Fruit fly (Drosophila melanogaster): ENCODE results near the gene Skp2.

Skp2 gene

dm6 chr3R:4319507-4320138 is 17.9 kb downstream of the Skp2 start, which contains the start of gene CG9795 (continued):
- no peak for TF ChIP-seq sens-2 (GFP tag; IDR thresholded peaks at IDR 0.05)
- TF ChIP-seq trh (GFP tag; optimal IDR thresholded peaks at IDR 0.05), result no peak
- no peak for TF ChIP-seq PHDP (tag; optimal IDR thresholded peaks at IDR 0.05)
- TF ChIP-seq CG11560 (tag; IDR thresholded peaks at IDR 0.05), result peak; percentile 97
- peak; percentile 41 for TF ChIP-seq CG2712 (tag; optimal IDR thresholded peaks at IDR 0.05)
- no peak for TF ChIP-seq sqz (GFP tag; optimal IDR thresholded peaks at IDR 0.05)
- no peak for TF ChIP-seq CG17612 (GFP tag; IDR thresholded peaks at IDR 0.05)
- TF ChIP-seq CG4820 (GFP tag; optimal IDR thresholded peaks at IDR 0.05), result no peak
- no peak for TF ChIP-seq CG11723 (GFP tag; optimal IDR thresholded peaks at IDR 0.05)
- TF ChIP-seq Atf-2 (GFP tag; optimal IDR thresholded peaks at IDR 0.05), result no peak
- peak; percentile 41 for TF ChIP-seq wek (GFP tag; optimal IDR thresholded peaks at IDR 0.05)
- TF ChIP-seq CG1024 (GFP tag; IDR thresholded peaks at IDR 0.05), result no peak
- TF ChIP-seq fu2 (GFP tag; optimal IDR thresholded peaks at IDR 0.05), result peak; percentile 3
- TF ChIP-seq CG13424 (tag; optimal IDR thresholded peaks at IDR 0.05), result no peak
- TF ChIP-seq fd3F (GFP tag; optimal IDR thresholded peaks at IDR 0.05), result no peak
- peak; percentile 38 for TF ChIP-seq CG10267 (tag; optimal IDR thresholded peaks at IDR 0.05)
- TF ChIP-seq dysf (GFP tag; IDR thresholded peaks at IDR 0.05), result no peak; the same call in 2 of the 3 replicates
- peak; percentile 41; the same call in 1 of the 2 replicates for TF ChIP-seq ssp (GFP tag; IDR thresholded peaks at IDR 0.05)
- TF ChIP-seq br (optimal IDR thresholded peaks at IDR 0.05), result no peak
- no peak for TF ChIP-seq CG4328 (GFP tag; optimal IDR thresholded peaks at IDR 0.05)
- no peak for TF ChIP-seq dmrt99B (tag; optimal IDR thresholded peaks at IDR 0.05)
- TF ChIP-seq Xbp1 (GFP tag; optimal IDR thresholded peaks at IDR 0.05), result peak; percentile 16
- peak; percentile 54 for TF ChIP-seq CrebB (tag; optimal IDR thresholded peaks at IDR 0.05)
- TF ChIP-seq CG7745 (tag; optimal IDR thresholded peaks at IDR 0.05), result peak; percentile 54
- TF ChIP-seq gem (tag; optimal IDR thresholded peaks at IDR 0.05), result no peak
- TF ChIP-seq dm (GFP tag; optimal IDR thresholded peaks at IDR 0.05), result peak; percentile 39
- TF ChIP-seq eyg (GFP tag; optimal IDR thresholded peaks at IDR 0.05), result no peak
- TF ChIP-seq B-H2 (GFP tag; optimal IDR thresholded peaks at IDR 0.05), result peak; percentile 26
- no peak for TF ChIP-seq jigr1 (GFP tag; IDR thresholded peaks at IDR 0.05)
- no peak for TF ChIP-seq nau (GFP tag; optimal IDR thresholded peaks at IDR 0.05)
- no peak for TF ChIP-seq CG9876 (GFP tag; optimal IDR thresholded peaks at IDR 0.05)
- TF ChIP-seq CG8478 (optimal IDR thresholded peaks at IDR 0.05), result no peak
- TF ChIP-seq sr (GFP tag; IDR thresholded peaks at IDR 0.05), result no peak
- TF ChIP-seq H15 (GFP tag; IDR thresholded peaks at IDR 0.05), result no peak
- TF ChIP-seq Fer1 (GFP tag; optimal IDR thresholded peaks at IDR 0.05), result peak; percentile 64
- no peak for TF ChIP-seq fd64A (GFP tag; optimal IDR thresholded peaks at IDR 0.05)
- TF ChIP-seq knrl (GFP tag; IDR thresholded peaks at IDR 0.05; ENCODE audit: partially characterized antibody), result peak; percentile 79
- no peak for TF ChIP-seq klu (GFP tag; IDR thresholded peaks at IDR 0.05)
- peak; percentile 7 for TF ChIP-seq CG12155 (GFP tag; optimal IDR thresholded peaks at IDR 0.05)
- no peak for TF ChIP-seq danr (GFP tag; IDR thresholded peaks at IDR 0.05)
- no peak for TF ChIP-seq tgo (GFP tag; IDR thresholded peaks at IDR 0.05)
- TF ChIP-seq CG6254 (GFP tag; optimal IDR thresholded peaks at IDR 0.05), result peak; percentile 1
- TF ChIP-seq CG9932 (GFP tag; IDR thresholded peaks at IDR 0.05), result no peak
- no peak for TF ChIP-seq CG2202 (tag; optimal IDR thresholded peaks at IDR 0.05)
- TF ChIP-seq ap (GFP tag; IDR thresholded peaks at IDR 0.05), result no peak
- TF ChIP-seq CG15073 (GFP tag; optimal IDR thresholded peaks at IDR 0.05), result no peak
- no peak for TF ChIP-seq chif (GFP tag; optimal IDR thresholded peaks at IDR 0.05)
- no peak for TF ChIP-seq CG8281 (tag; optimal IDR thresholded peaks at IDR 0.05)
- TF ChIP-seq CG6813 (GFP tag; optimal IDR thresholded peaks at IDR 0.05), result no peak
- peak in 1 of 2 experiments; percentile 41 for TF ChIP-seq Hr51 (GFP tag; optimal IDR thresholded peaks at IDR 0.05)
- no peak; the same call in 1 of the 2 replicates for TF ChIP-seq Drgx (GFP tag; IDR thresholded peaks at IDR 0.05)
